Fruit fly (Drosophila melanogaster): ENCODE results near the gene hng3.
A peak's percentile ranks its signal among the peaks of the same experiment; 100 is the strongest.

The hng3 gene

DNA sequence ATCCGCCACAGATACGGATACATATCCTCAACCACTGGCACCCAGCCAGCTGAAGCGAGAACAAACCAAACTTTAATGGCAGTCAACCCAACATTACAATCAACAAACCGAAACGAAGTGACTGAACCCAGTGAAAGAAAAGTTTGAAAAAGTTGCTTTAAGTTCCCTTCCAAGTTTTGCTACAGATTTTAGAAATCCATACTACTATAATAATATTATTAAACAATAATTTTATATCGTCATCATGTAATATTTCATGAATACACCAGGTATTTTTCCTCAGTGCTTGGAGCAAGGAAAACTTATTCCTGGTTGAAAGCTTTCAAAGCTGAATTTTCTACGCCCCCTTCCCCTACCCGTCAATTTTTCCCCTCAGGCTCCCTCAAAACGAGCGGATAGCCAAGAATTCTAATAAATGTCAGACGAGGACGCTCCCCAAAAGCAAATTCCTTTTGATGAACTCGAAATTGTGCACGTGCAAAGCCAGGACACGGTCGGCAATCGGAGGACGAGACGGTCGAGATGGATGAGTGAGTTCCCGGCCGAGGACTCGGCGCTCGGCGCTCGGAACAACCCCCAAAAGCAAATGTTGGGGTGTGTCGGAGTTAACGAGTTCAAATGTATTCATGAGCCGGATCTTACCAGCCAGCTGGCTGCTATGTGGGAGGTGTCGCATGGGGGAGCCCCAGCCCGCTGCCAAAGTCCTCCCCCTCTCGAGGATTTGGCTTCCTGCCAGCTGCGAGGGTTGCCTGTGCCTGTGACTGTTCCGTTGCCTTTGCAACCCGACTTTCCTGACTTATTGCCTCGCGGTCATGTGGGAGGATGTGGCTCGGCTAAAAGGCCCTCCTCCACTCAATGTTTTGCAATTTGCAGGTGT is 41.9 kb upstream of the hng3 start (continued):
- no peak for TF ChIP-seq z (GFP tag; IDR thresholded peaks at IDR 0.05)
- 0 out of 3 replicates have a peak, but pooled peaks have one; percentile 45 for TF ChIP-seq CG11560 (tag; IDR thresholded peaks at IDR 0.05)
- peak; percentile 81 for TF ChIP-seq lab (GFP tag; optimal IDR thresholded peaks at IDR 0.05)
- TF ChIP-seq CG2120 (GFP tag; optimal IDR thresholded peaks at IDR 0.05), result peak; percentile 26
- TF ChIP-seq CG4360 (GFP tag; IDR thresholded peaks at IDR 0.05), result 0 out of 2 replicates have a peak, but pooled peaks have one; percentile 38
- TF ChIP-seq dmrt11E (tag; optimal IDR thresholded peaks at IDR 0.05), result no peak
- TF ChIP-seq CG4328 (GFP tag; optimal IDR thresholded peaks at IDR 0.05), result no peak
- no peak for TF ChIP-seq CG8359 (GFP tag; optimal IDR thresholded peaks at IDR 0.05; ENCODE audit: borderline replicate concordance)
- no peak for TF ChIP-seq Kr (GFP tag; optimal IDR thresholded peaks at IDR 0.05)
- peak; percentile 12 for TF ChIP-seq CG12071 (GFP tag; optimal IDR thresholded peaks at IDR 0.05)
- TF ChIP-seq bowl (GFP tag; IDR thresholded peaks at IDR 0.05), result no peak
- TF ChIP-seq peb (GFP tag; IDR thresholded peaks at IDR 0.05), result no peak
- peak; percentile 47 for TF ChIP-seq Asciz (GFP tag; optimal IDR thresholded peaks at IDR 0.05)
- TF ChIP-seq wor (GFP tag; IDR thresholded peaks at IDR 0.05), result no peak
- 0 out of 2 replicates have a peak, but pooled peaks have one; percentile 9 for TF ChIP-seq ap (GFP tag; IDR thresholded peaks at IDR 0.05)
- TF ChIP-seq Sox102F (GFP tag; optimal IDR thresholded peaks at IDR 0.05), result peak; percentile 61
- TF ChIP-seq sd (tag; optimal IDR thresholded peaks at IDR 0.05), result peak; percentile 78
- TF ChIP-seq Atf3 (GFP tag; optimal IDR thresholded peaks at IDR 0.05), result no peak
- TF ChIP-seq CG1603 (tag; optimal IDR thresholded peaks at IDR 0.05), result no peak
- no peak for TF ChIP-seq shn (GFP tag; optimal IDR thresholded peaks at IDR 0.05)
- TF ChIP-seq nerfin-1 (tag; optimal IDR thresholded peaks at IDR 0.05), result peak; percentile 11
- TF ChIP-seq CG11504 (tag; optimal IDR thresholded peaks at IDR 0.05), result peak; percentile 82
- no peak for TF ChIP-seq CG9876 (GFP tag; optimal IDR thresholded peaks at IDR 0.05)
- no peak for TF ChIP-seq Jarid2 (GFP tag; optimal IDR thresholded peaks at IDR 0.05)
- TF ChIP-seq CG10267 (tag; optimal IDR thresholded peaks at IDR 0.05), result peak; percentile 52
- no peak for TF ChIP-seq bbx (GFP tag; IDR thresholded peaks at IDR 0.05; ENCODE audit: partially characterized antibody)
- TF ChIP-seq CG16815 (GFP tag; optimal IDR thresholded peaks at IDR 0.05), result no peak
- TF ChIP-seq CG9437 (GFP tag; optimal IDR thresholded peaks at IDR 0.05), result no peak
- TF ChIP-seq CG6175 (GFP tag; IDR thresholded peaks at IDR 0.05), result no peak
- no peak for TF ChIP-seq slp2 (GFP tag; optimal IDR thresholded peaks at IDR 0.05)
- TF ChIP-seq CG7963 (GFP tag; IDR thresholded peaks at IDR 0.05; ENCODE audit: partially characterized antibody), result no peak
- TF ChIP-seq CG17568 (GFP tag; optimal IDR thresholded peaks at IDR 0.05), result no peak
- TF ChIP-seq ro (GFP tag; IDR thresholded peaks at IDR 0.05), result no peak
- TF ChIP-seq al (GFP tag; IDR thresholded peaks at IDR 0.05), result no peak
- TF ChIP-seq fru (optimal IDR thresholded peaks at IDR 0.05), result no peak
- TF ChIP-seq jumu (GFP tag; optimal IDR thresholded peaks at IDR 0.05), result no peak
- TF ChIP-seq HLH54F (GFP tag; optimal IDR thresholded peaks at IDR 0.05), result no peak
- TF ChIP-seq CG12236 (GFP tag; optimal IDR thresholded peaks at IDR 0.05), result no peak
- TF ChIP-seq dimm (GFP tag; IDR thresholded peaks at IDR 0.05), result no peak
- TF ChIP-seq Nf-YA (GFP tag; IDR thresholded peaks at IDR 0.05), result peak; percentile 41; the same call in 1 of the 2 replicates
- TF ChIP-seq CG12942 (GFP tag; optimal IDR thresholded peaks at IDR 0.05), result no peak
- peak; percentile 6 for TF ChIP-seq CG9817 (tag; optimal IDR thresholded peaks at IDR 0.05)
- peak; percentile 36 for TF ChIP-seq Fer2 (tag; optimal IDR thresholded peaks at IDR 0.05)
- no peak for TF ChIP-seq CG11085 (GFP tag; IDR thresholded peaks at IDR 0.05)
- TF ChIP-seq Rfx (GFP tag; IDR thresholded peaks at IDR 0.05), result peak; percentile 81
- TF ChIP-seq sisA (GFP tag; IDR thresholded peaks at IDR 0.05), result peak; percentile 65
- peak; percentile 85 for TF ChIP-seq abd-A (tag; optimal IDR thresholded peaks at IDR 0.05)
- TF ChIP-seq Ravus (GFP tag; IDR thresholded peaks at IDR 0.05), result peak; percentile 28
- TF ChIP-seq pfk (GFP tag; optimal IDR thresholded peaks at IDR 0.05), result no peak
- no peak for TF ChIP-seq yki (optimal IDR thresholded peaks at IDR 0.05)

Data from whole organism, embryonic.